Fruit fly (Drosophila melanogaster): ENCODE results near the gene mRpL36.
A peak's percentile ranks its signal among the peaks of the same experiment; 100 is the strongest.

mRpL36 gene

DNA sequence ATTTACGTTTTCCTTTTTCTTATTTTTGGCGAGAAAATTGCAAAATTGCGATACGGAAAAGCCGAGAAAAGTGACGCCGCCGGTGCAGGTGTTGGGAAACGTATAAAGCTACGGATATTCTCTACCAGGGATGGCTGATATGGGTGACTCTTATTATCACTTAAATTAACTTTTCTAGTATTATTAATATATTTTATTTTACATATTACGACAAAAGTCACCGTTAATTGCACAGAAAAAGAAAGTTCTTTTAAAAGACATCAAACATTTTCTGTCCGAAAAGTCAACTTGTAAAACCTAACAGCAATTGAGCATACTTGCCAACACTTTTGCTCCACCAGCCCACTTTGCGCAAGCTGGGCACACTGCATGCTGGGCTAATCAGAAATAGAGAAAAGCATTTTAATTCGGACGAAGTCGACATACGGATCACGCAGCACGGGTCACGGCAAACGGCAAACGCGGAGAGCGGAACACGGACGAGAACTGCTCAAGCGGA lies 2.8 kb upstream of the mRpL36 start, which contains the start of the genes Cds and Uba2 (continued):
- TF ChIP-seq sd (tag; optimal IDR thresholded peaks at IDR 0.05), result no peak
- peak; percentile 71 for TF ChIP-seq Spps (tag; optimal IDR thresholded peaks at IDR 0.05)
- TF ChIP-seq CG9727 (GFP tag; optimal IDR thresholded peaks at IDR 0.05), result peak; percentile 91
- TF ChIP-seq ara (GFP tag; IDR thresholded peaks at IDR 0.05), result peak; percentile 83; the same call in 1 of the 2 replicates
- peak; percentile 95 for TF ChIP-seq Dbx (GFP tag; IDR thresholded peaks at IDR 0.05)
- TF ChIP-seq CG5180 (GFP tag; optimal IDR thresholded peaks at IDR 0.05), result no peak
- TF ChIP-seq Med (GFP tag), result peak; percentile 97
- peak; percentile 57; the same call in 2 of the 3 replicates for TF ChIP-seq knrl (GFP tag; IDR thresholded peaks at IDR 0.05; ENCODE audit: partially characterized antibody)
- TF ChIP-seq Chrac-16 (GFP tag; optimal IDR thresholded peaks at IDR 0.05), result peak; percentile 93
- TF ChIP-seq dm (GFP tag; optimal IDR thresholded peaks at IDR 0.05), result peak; percentile 48
- peak; percentile 35; the same call in 1 of the 3 replicates for TF ChIP-seq Doc3 (GFP tag; IDR thresholded peaks at IDR 0.05; ENCODE audit: partially characterized antibody)
- TF ChIP-seq CG7372 (GFP tag; IDR thresholded peaks at IDR 0.05), result peak; percentile 90
- peak; percentile 52 for TF ChIP-seq MTF-1 (GFP tag; optimal IDR thresholded peaks at IDR 0.05; ENCODE audit: borderline replicate concordance)
- TF ChIP-seq CG11093 (GFP tag; IDR thresholded peaks at IDR 0.05), result peak; percentile 84
- TF ChIP-seq sens (GFP tag), result peak; percentile 96
- no peak for TF ChIP-seq prd (optimal IDR thresholded peaks at IDR 0.05)
- TF ChIP-seq prd (GFP tag; IDR thresholded peaks at IDR 0.05), result peak; percentile 93
- TF ChIP-seq CG3065 (GFP tag; optimal IDR thresholded peaks at IDR 0.05), result peak; percentile 78
- peak; percentile 10 for TF ChIP-seq NK7.1 (GFP tag; optimal IDR thresholded peaks at IDR 0.05)
- TF ChIP-seq CG4617 (GFP tag; optimal IDR thresholded peaks at IDR 0.05; ENCODE audit: borderline replicate concordance), result peak; percentile 88
- TF ChIP-seq eve (GFP tag; optimal IDR thresholded peaks at IDR 0.05), result no peak
- TF ChIP-seq dan (GFP tag; IDR thresholded peaks at IDR 0.05), result peak; percentile 54; the same call in 1 of the 2 replicates
- TF ChIP-seq CG12236 (GFP tag; optimal IDR thresholded peaks at IDR 0.05), result peak; percentile 5
- no peak; the same call in none of the 2 replicates for TF ChIP-seq toy (GFP tag; IDR thresholded peaks at IDR 0.05)
- peak; percentile 81 for TF ChIP-seq croc (GFP tag; conservative IDR thresholded peaks at IDR 0.05)
- peak; percentile 81 for TF ChIP-seq danr (GFP tag; IDR thresholded peaks at IDR 0.05)
- TF ChIP-seq sima (GFP tag; optimal IDR thresholded peaks at IDR 0.05), result no peak
- TF ChIP-seq CG30403 (GFP tag; optimal IDR thresholded peaks at IDR 0.05), result peak; percentile 96
- no peak for TF ChIP-seq inv (GFP tag; IDR thresholded peaks at IDR 0.05; ENCODE audit: partially characterized antibody)
- no peak for TF ChIP-seq CG1832 (GFP tag; optimal IDR thresholded peaks at IDR 0.05)
- peak; percentile 71 for TF ChIP-seq gfzf (GFP tag; optimal IDR thresholded peaks at IDR 0.05)
- peak; percentile 70 for TF ChIP-seq slp2 (GFP tag; optimal IDR thresholded peaks at IDR 0.05)
- peak; percentile 57; the same call in 1 of the 2 replicates for TF ChIP-seq bbx (GFP tag; IDR thresholded peaks at IDR 0.05; ENCODE audit: partially characterized antibody)
- no peak for TF ChIP-seq CG14860 (GFP tag; IDR thresholded peaks at IDR 0.05; ENCODE audit: partially characterized antibody)
- peak; percentile 93 for TF ChIP-seq unpg (GFP tag; optimal IDR thresholded peaks at IDR 0.05)
- TF ChIP-seq bcd (GFP tag; optimal IDR thresholded peaks at IDR 0.05), result peak; percentile 94
- TF ChIP-seq Kr (GFP tag; optimal IDR thresholded peaks at IDR 0.05), result no peak
- peak; percentile 69 for TF ChIP-seq CG1024 (GFP tag; IDR thresholded peaks at IDR 0.05)
- peak; percentile 55 for TF ChIP-seq HmgD (GFP tag; optimal IDR thresholded peaks at IDR 0.05)
- TF ChIP-seq Adf1 (GFP tag; IDR thresholded peaks at IDR 0.05), result peak; percentile 80
- TF ChIP-seq Opbp (GFP tag; IDR thresholded peaks at IDR 0.05; ENCODE audit: partially characterized antibody), result peak; percentile 50; the same call in 1 of the 3 replicates
- no peak for TF ChIP-seq hbn (GFP tag; IDR thresholded peaks at IDR 0.05; ENCODE audit: partially characterized antibody)
- peak; percentile 86 for TF ChIP-seq CG13624 (GFP tag; optimal IDR thresholded peaks at IDR 0.05)
- peak; percentile 89 for TF ChIP-seq CG17385 (GFP tag; optimal IDR thresholded peaks at IDR 0.05)
- TF ChIP-seq tap (tag; optimal IDR thresholded peaks at IDR 0.05), result peak; percentile 89
- TF ChIP-seq dpn (GFP tag; optimal IDR thresholded peaks at IDR 0.05), result peak; percentile 81 to 96
- peak; percentile 41 for TF ChIP-seq ab (GFP tag; optimal IDR thresholded peaks at IDR 0.05)
- peak; percentile 84 for TF ChIP-seq CG11560 (tag; IDR thresholded peaks at IDR 0.05)
- TF ChIP-seq CG11723 (GFP tag; optimal IDR thresholded peaks at IDR 0.05), result peak; percentile 87
- TF ChIP-seq Optix (GFP tag; IDR thresholded peaks at IDR 0.05), result peak; percentile 81

All from whole organism, embryonic.